Fruit fly (Drosophila melanogaster): ENCODE data around the gene twy.

The twy gene

dm6 chr3L:11814655-11815054, 21.6 kb upstream of the twy start, which contains the start of gene Cubn2:
Cubn2 (minus strand) TSS chr3L:11814755.
- TF ChIP-seq CG17801 (GFP tag; optimal IDR thresholded peaks at IDR 0.05; ENCODE audit: partially characterized antibody): no peak

dm6 chr3L:11801622-11802021, 8.5 kb upstream of the twy start:
- no peak for TF ChIP-seq CG17801 (GFP tag; optimal IDR thresholded peaks at IDR 0.05; ENCODE audit: partially characterized antibody)

dm6 chr3L:11800761-11801160, 7.7 kb upstream of the twy start, which contains the start of gene Gcat:
Gcat (minus strand) TSS chr3L:11800861.
- TF ChIP-seq CG17801 (GFP tag; optimal IDR thresholded peaks at IDR 0.05; ENCODE audit: partially characterized antibody): no peak

- no peak for TF ChIP-seq CG17801 (GFP tag; optimal IDR thresholded peaks at IDR 0.05; ENCODE audit: partially characterized antibody)
Measured at dm6 chr3L:11795440-11795983, 2.4 kb upstream of the twy start, which contains the start of gene Klp68D. Klp68D (plus strand) TSS chr3L:11795614.

- TF ChIP-seq CG17801 (GFP tag; optimal IDR thresholded peaks at IDR 0.05; ENCODE audit: partially characterized antibody): peak; percentile 21
Measured at dm6 chr3L:11789773-11790172, 3.3 kb downstream of the twy start, which contains the start of gene Pi3K68D. Pi3K68D (minus strand) TSS chr3L:11790013.

- no peak for TF ChIP-seq CG17801 (GFP tag; optimal IDR thresholded peaks at IDR 0.05; ENCODE audit: partially characterized antibody)
Measured at dm6 chr3L:11788936-11789352, 4.1 kb downstream of the twy start.

- no peak for TF ChIP-seq CG17801 (GFP tag; optimal IDR thresholded peaks at IDR 0.05; ENCODE audit: partially characterized antibody)
Measured at dm6 chr3L:11788195-11788594, 4.9 kb downstream of the twy start.

- TF ChIP-seq CG17801 (GFP tag; optimal IDR thresholded peaks at IDR 0.05; ENCODE audit: partially characterized antibody): no peak
Measured at dm6 chr3L:11785291-11785690, 7.8 kb downstream of the twy start.

dm6 chr3L:11777348-11777958, 15.6 kb downstream of the twy start:
- TF ChIP-seq CG17801 (GFP tag; optimal IDR thresholded peaks at IDR 0.05; ENCODE audit: partially characterized antibody): peak; percentile 23

- TF ChIP-seq CG17801 (GFP tag; optimal IDR thresholded peaks at IDR 0.05; ENCODE audit: partially characterized antibody): no peak
Measured at dm6 chr3L:11776731-11777130, 16.4 kb downstream of the twy start, which contains the start of gene CG14131. CG14131 (plus strand) TSS chr3L:11777073.

dm6 chr3L:11774401-11774800, 18.7 kb downstream of the twy start, which contains the start of gene Tim13:
Tim13 (minus strand) TSS chr3L:11774501.
- TF ChIP-seq CG17801 (GFP tag; optimal IDR thresholded peaks at IDR 0.05; ENCODE audit: partially characterized antibody): no peak

dm6 chr3L:11773796-11774195, 19.3 kb downstream of the twy start:
- no peak for TF ChIP-seq CG17801 (GFP tag; optimal IDR thresholded peaks at IDR 0.05; ENCODE audit: partially characterized antibody)

dm6 chr3L:11772608-11773017, 20.5 kb downstream of the twy start:
- TF ChIP-seq CG17801 (GFP tag; optimal IDR thresholded peaks at IDR 0.05; ENCODE audit: partially characterized antibody): no peak

- no peak for TF ChIP-seq CG17801 (GFP tag; optimal IDR thresholded peaks at IDR 0.05; ENCODE audit: partially characterized antibody)
Measured at dm6 chr3L:11772057-11772456, 21.0 kb downstream of the twy start, which contains the start of gene Muc68D. Muc68D (minus strand) TSS chr3L:11772157.

dm6 chr3L:11766563-11766962, 26.5 kb downstream of the twy start:
- TF ChIP-seq CG17801 (GFP tag; optimal IDR thresholded peaks at IDR 0.05; ENCODE audit: partially characterized antibody): no peak

- TF ChIP-seq CG17801 (GFP tag; optimal IDR thresholded peaks at IDR 0.05; ENCODE audit: partially characterized antibody): no peak
Measured at dm6 chr3L:11765695-11766232, 27.3 kb downstream of the twy start, which contains the start of gene loaf. loaf (minus strand) TSS chr3L:11766182.

Data from ovary, adult (tissue).